Worm (Caenorhabditis elegans) whole organism, young adult: ENCODE results near the gene F13A2.5.

Source experiments
- B0261.1 ChIP-seq: sonication (generic microtip); optimal IDR thresholded peaks from 2 replicates; lab custom pipeline; 2016; ENCODE audit warnings: mild to moderate bottlenecking, missing genetic modification characterization, moderate library complexity, missing compliant biosample characterization
- F23B12.7 ChIP-seq: sonication (generic microtip); optimal IDR thresholded peaks from 2 replicates; lab custom pipeline; 2017; ENCODE audit warnings: missing genetic modification characterization, mild to moderate bottlenecking, missing compliant biosample characterization, antibody characterized with exemption, moderate library complexity; ENCODE audit not compliant: insufficient read depth
- ama-1 ChIP-seq, 3 experiments: fragments of 150-350 bp in 1 of 3; sonication (generic microtip) in 2 of 3; optimal IDR thresholded peaks; 2 replicates each; lab custom pipeline; 2014 to 2018; ENCODE audit warnings: missing biosample characterization in 2 of 3, missing genetic modification characterization in 2 of 3, missing genetic modification reagents in 2 of 3
- attf-3 ChIP-seq: fragments of 200-800 bp; sonication (Bioruptor generic); conservative IDR thresholded peaks from 2 replicates; pipeline ENCODE4 v1.3.6; 2022; ENCODE audit warnings: missing genetic modification reagents, missing genetic modification characterization, missing compliant biosample characterization
- ceh-27 ChIP-seq: fragments of 200-800 bp; sonication (Bioruptor generic); optimal IDR thresholded peaks from 2 replicates; lab custom pipeline; 2018; ENCODE audit warnings: mild to moderate bottlenecking, missing genetic modification characterization, moderate library complexity, missing compliant biosample characterization
- fkh-3 ChIP-seq: sonication (generic microtip); optimal IDR thresholded peaks from 2 replicates; lab custom pipeline; 2016; ENCODE audit warnings: mild to moderate bottlenecking, missing genetic modification characterization, missing compliant biosample characterization
- lag-1 ChIP-seq: fragments of 200-800 bp; sonication (Bioruptor generic); IDR thresholded peaks from 2 replicates; pipeline ENCODE4 v1.3.6; 2022; ENCODE audit warnings: missing genetic modification reagents, missing genetic modification characterization, missing compliant biosample characterization
- let-526 ChIP-seq: fragments of 200-800 bp; sonication (Bioruptor generic); IDR thresholded peaks from 2 replicates; pipeline ENCODE4 v1.3.6; 2022; ENCODE audit warnings: missing genetic modification reagents, missing genetic modification characterization, missing compliant biosample characterization
- mel-28 ChIP-seq: sonication (generic microtip); optimal IDR thresholded peaks from 2 replicates; lab custom pipeline; 2016; ENCODE audit warnings: borderline replicate concordance, mild to moderate bottlenecking, missing genetic modification characterization, missing compliant biosample characterization
- nhr-90 ChIP-seq: sonication (generic microtip); optimal IDR thresholded peaks from 2 replicates; lab custom pipeline; 2016; ENCODE audit warnings: missing genotype, mild to moderate bottlenecking, missing genetic modification characterization, missing compliant biosample characterization
- pha-4 ChIP-seq: fragments of 150-350 bp; sonication (generic microtip); optimal IDR thresholded peaks from 2 replicates; lab custom pipeline; 2014; ENCODE audit warnings: missing biosample characterization, missing genetic modification reagents, missing genetic modification characterization
- repo-1 ChIP-seq: sonication (generic microtip); optimal IDR thresholded peaks from 2 replicates; lab custom pipeline; 2017; ENCODE audit warnings: mild to moderate bottlenecking, missing genetic modification characterization, missing compliant biosample characterization
- tlf-1 ChIP-seq: fragments of 200-800 bp; sonication (Bioruptor generic); optimal IDR thresholded peaks from 2 replicates; lab custom pipeline; 2018; ENCODE audit warnings: mild to moderate bottlenecking, missing genetic modification characterization, missing compliant biosample characterization
- unc-62 ChIP-seq: fragments of 150-350 bp; optimal IDR thresholded peaks from 2 replicates; lab custom pipeline; 2014; ENCODE audit warnings: missing biosample characterization, missing genetic modification reagents, missing genetic modification characterization

DNA sequence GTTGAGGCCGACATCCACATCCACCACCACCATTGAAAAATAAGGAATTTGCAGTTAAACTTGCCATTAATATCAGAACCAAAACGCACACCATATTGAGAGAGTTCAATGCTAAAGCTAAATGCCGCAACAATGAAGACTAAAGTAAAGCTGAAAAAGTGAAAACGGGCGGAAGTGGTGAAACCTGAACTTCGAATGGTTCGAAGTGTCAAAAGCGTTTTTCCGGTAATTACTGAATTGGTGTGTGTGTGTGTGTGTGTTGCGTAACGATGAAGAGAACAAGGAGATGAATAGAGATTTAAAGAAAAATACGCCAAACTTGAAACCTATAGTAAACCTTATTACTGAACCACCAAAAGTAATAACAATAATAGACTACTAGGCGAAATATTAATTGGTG, 37.2 kb downstream of the F13A2.5 start, which contains the start of gene grl-13:
- no peak for TF ChIP-seq attf-3 (GFP tag; lab: Robert Waterston, UW)
- no peak for TF ChIP-seq ama-1 (optimal IDR thresholded peaks at IDR 0.05; lab: Kevin White, UChicago)
- no peak for TF ChIP-seq ama-1 (GFP tag; optimal IDR thresholded peaks at IDR 0.05; lab: Kevin White, UChicago)
- no peak for TF ChIP-seq fkh-3 (tag; lab: Kevin White, UChicago)
- TF ChIP-seq F23B12.7 (tag; lab: Kevin White, UChicago) = no peak
- TF ChIP-seq ceh-27 (GFP tag; lab: Kevin White, UChicago) = no peak
- TF ChIP-seq lag-1 (GFP tag; lab: Robert Waterston, UW) = no peak
- no peak for TF ChIP-seq mel-28
- TF ChIP-seq repo-1 = no peak
- no peak for TF ChIP-seq let-526 (GFP tag; lab: Robert Waterston, UW)
- TF ChIP-seq tlf-1 (GFP tag; lab: Kevin White, UChicago) = no peak
- TF ChIP-seq pha-4 (tag; lab: Kevin White, UChicago) = no peak
- no peak for TF ChIP-seq unc-62 (GFP tag; lab: Kevin White, UChicago)
- TF ChIP-seq nhr-90 (tag; lab: Kevin White, UChicago) = no peak
- TF ChIP-seq B0261.1 (tag; lab: Kevin White, UChicago) = no peak
